Fruit fly (Drosophila melanogaster) whole organism, embryonic: Measurements from ENCODE around the gene Mrtf.

Experiments used
- Bteb2 ChIP-seq: fragments of 200-800 bp; sonication (Bioruptor generic); optimal IDR thresholded peaks from 2 replicates; lab custom pipeline; 2016; ENCODE audit warnings: missing biosample characterization, missing genetic modification characterization
- CG10274 ChIP-seq: fragments of 200-800 bp; sonication (Bioruptor generic); optimal IDR thresholded peaks from 3 replicates; lab custom pipeline; 2017; ENCODE audit warnings: missing biosample characterization, mild to moderate bottlenecking, missing genetic modification characterization
- CG10431 ChIP-seq: fragments of 200-800 bp; sonication (Bioruptor generic); optimal IDR thresholded peaks from 3 replicates; lab custom pipeline; 2018; ENCODE audit warnings: missing biosample characterization, mild to moderate bottlenecking, missing genetic modification characterization
- CG14050 ChIP-seq: fragments of 200-800 bp; sonication (Bioruptor generic); IDR thresholded peaks from 3 replicates; pipeline ENCODE4 v1.3.6; 2022; ENCODE audit warnings: missing biosample characterization, missing genetic modification characterization
- CG1647 ChIP-seq: fragments of 200-800 bp; sonication (Bioruptor generic); optimal IDR thresholded peaks from 3 replicates; lab custom pipeline; 2016; ENCODE audit warnings: missing biosample characterization, missing genetic modification characterization
- CG17912 ChIP-seq: fragments of 200-800 bp; sonication (Bioruptor generic); optimal IDR thresholded peaks from 2 replicates; lab custom pipeline; 2018; ENCODE audit warnings: missing biosample characterization, mild to moderate bottlenecking, missing genetic modification characterization
- CG2120 ChIP-seq: fragments of 200-800 bp; sonication (Bioruptor generic); optimal IDR thresholded peaks from 3 replicates; lab custom pipeline; 2016; ENCODE audit warnings: missing biosample characterization, missing genetic modification characterization
- CG2129 ChIP-seq: fragments of 200-800 bp; sonication (Bioruptor generic); IDR thresholded peaks from 2 replicates; pipeline ENCODE4 v1.3.6; 2022; ENCODE audit warnings: missing biosample characterization, missing genetic modification characterization; ENCODE audit not compliant: partially characterized antibody
- CG31224 ChIP-seq: fragments of 200-800 bp; sonication (Bioruptor generic); IDR thresholded peaks from 2 replicates; pipeline ENCODE4 v1.3.6; 2022; ENCODE audit warnings: missing biosample characterization, missing genetic modification characterization
- CG32767 ChIP-seq: fragments of 200-800 bp; sonication (Bioruptor generic); IDR thresholded peaks from 2 replicates; pipeline ENCODE4 v1.3.6; 2022; ENCODE audit warnings: missing biosample characterization, missing genetic modification characterization
- CG32772 ChIP-seq: fragments of 200-800 bp; sonication (Bioruptor generic); IDR thresholded peaks from 2 replicates; pipeline ENCODE4 v1.3.6; 2022; ENCODE audit warnings: missing biosample characterization, missing genetic modification characterization
- CG33213 ChIP-seq: fragments of 200-800 bp; sonication (Bioruptor generic); optimal IDR thresholded peaks from 3 replicates; lab custom pipeline; 2016; ENCODE audit warnings: missing biosample characterization, missing genetic modification characterization
- CG34422 ChIP-seq: fragments of 200-800 bp; sonication (Bioruptor generic); IDR thresholded peaks from 3 replicates; pipeline ENCODE4 v1.3.6; 2022; ENCODE audit warnings: missing biosample characterization, missing genetic modification characterization
- CG5245 ChIP-seq: fragments of 200-800 bp; sonication (Bioruptor generic); optimal IDR thresholded peaks from 3 replicates; lab custom pipeline; 2016; ENCODE audit warnings: missing biosample characterization, missing genetic modification characterization
- CG6689 ChIP-seq: fragments of 200-800 bp; sonication (Bioruptor generic); IDR thresholded peaks from 2 replicates; pipeline ENCODE4 v1.3.6; 2022; ENCODE audit warnings: missing biosample characterization, missing genetic modification characterization
- CG6813 ChIP-seq: fragments of 200-800 bp; sonication (Bioruptor generic); optimal IDR thresholded peaks from 2 replicates; lab custom pipeline; 2017; ENCODE audit warnings: missing biosample characterization, missing genetic modification characterization, mild to moderate bottlenecking, moderate library complexity, missing genetic modification reagents
- CG7372 ChIP-seq: fragments of 200-800 bp; sonication (Bioruptor generic); IDR thresholded peaks from 2 replicates; pipeline ENCODE4 v1.3.6; 2022; ENCODE audit warnings: missing biosample characterization, missing genetic modification characterization
- CG8765 ChIP-seq: fragments of 200-800 bp; sonication (Bioruptor generic); IDR thresholded peaks from 2 replicates; pipeline ENCODE4 v1.3.6; 2022; ENCODE audit warnings: missing biosample characterization, missing genetic modification characterization
- Dek ChIP-seq: fragments of 200-800 bp; sonication (Bioruptor generic); optimal IDR thresholded peaks from 3 replicates; lab custom pipeline; 2019; ENCODE audit warnings: missing biosample characterization, mild to moderate bottlenecking, missing genetic modification characterization, moderate library complexity
- Dll ChIP-seq: fragments of 200-800 bp; sonication (Bioruptor generic); IDR thresholded peaks from 4 replicates; pipeline ENCODE4 v1.3.6; 2022; ENCODE audit warnings: missing biosample characterization, missing genetic modification characterization; ENCODE audit not compliant: partially characterized antibody
- Hmr ChIP-seq: fragments of 200-800 bp; sonication (Bioruptor generic); optimal IDR thresholded peaks from 3 replicates; lab custom pipeline; 2017; ENCODE audit warnings: mild to moderate bottlenecking, missing biosample characterization, missing genetic modification reagents, missing genetic modification characterization
- Hr3 ChIP-seq: fragments of 200-800 bp; sonication (Bioruptor generic); optimal IDR thresholded peaks from 3 replicates; lab custom pipeline; 2016; ENCODE audit warnings: missing biosample characterization, missing genetic modification characterization
- Hr39 ChIP-seq: fragments of >200 bp; optimal IDR thresholded peaks from 2 replicates; lab custom pipeline; 2017
- MESR4 ChIP-seq: fragments of 200-800 bp; sonication (Bioruptor generic); optimal IDR thresholded peaks from 2 replicates; lab custom pipeline; 2018; ENCODE audit warnings: missing biosample characterization, mild to moderate bottlenecking, missing genetic modification characterization, moderate library complexity
- Max ChIP-seq: fragments of 200-800 bp; sonication (Bioruptor generic); optimal IDR thresholded peaks from 2 replicates; lab custom pipeline; 2016; ENCODE audit warnings: missing biosample characterization, mild to moderate bottlenecking, missing genetic modification characterization
- Mes4 ChIP-seq: fragments of 200-800 bp; sonication (Bioruptor generic); optimal IDR thresholded peaks from 2 replicates; lab custom pipeline; 2016; ENCODE audit warnings: missing biosample characterization, missing genetic modification characterization
- PHDP ChIP-seq: fragments of 200-800 bp; sonication (Bioruptor generic); optimal IDR thresholded peaks from 3 replicates; lab custom pipeline; 2018; ENCODE audit warnings: missing biosample characterization, mild to moderate bottlenecking, missing genetic modification characterization, moderate library complexity
- Rfx ChIP-seq: fragments of 200-800 bp; sonication (Bioruptor generic); IDR thresholded peaks from 2 replicates; pipeline ENCODE4 v1.3.6; 2022; ENCODE audit warnings: missing biosample characterization, missing genetic modification characterization
- YL-1 ChIP-seq: fragments of 200-800 bp; sonication (Bioruptor generic); optimal IDR thresholded peaks from 3 replicates; lab custom pipeline; 2017; ENCODE audit warnings: missing biosample characterization, mild to moderate bottlenecking, missing genetic modification characterization
- ato ChIP-seq: fragments of 200-800 bp; sonication (Bioruptor generic); IDR thresholded peaks from 2 replicates; pipeline ENCODE4 v1.3.6; 2022; ENCODE audit warnings: missing biosample characterization, missing genetic modification characterization; ENCODE audit not compliant: partially characterized antibody
- bcd ChIP-seq: fragments of 200-800 bp; sonication (Bioruptor generic); optimal IDR thresholded peaks from 2 replicates; lab custom pipeline; 2017; ENCODE audit warnings: missing biosample characterization, mild to moderate bottlenecking, missing genetic modification characterization
- chif ChIP-seq, 2 experiments: fragments of 200-800 bp; sonication (Bioruptor generic); optimal IDR thresholded peaks; 3 replicates each; lab custom pipeline; 2016; ENCODE audit warnings: missing biosample characterization in 2 of 2, missing genetic modification characterization in 2 of 2
- chinmo ChIP-seq: fragments of 200-800 bp; sonication (Bioruptor generic); IDR thresholded peaks from 4 replicates; pipeline ENCODE4 v1.3.6; 2022; ENCODE audit warnings: missing biosample characterization, missing genetic modification characterization; ENCODE audit not compliant: partially characterized antibody
- chn ChIP-seq: fragments of 200-800 bp; sonication (Bioruptor generic); optimal IDR thresholded peaks from 2 replicates; lab custom pipeline; 2016; ENCODE audit warnings: missing biosample characterization, missing genetic modification characterization
- croc ChIP-seq: fragments of 200-800 bp; sonication (Bioruptor generic); conservative IDR thresholded peaks from 3 replicates; pipeline ENCODE4 v1.3.6; 2022; ENCODE audit warnings: missing biosample characterization, missing genetic modification characterization
- crp ChIP-seq, 2 experiments: fragments of 200-800 bp; sonication (Bioruptor generic); optimal IDR thresholded peaks; 2 replicates in 1 of 2; 3 replicates in 1 of 2; lab custom pipeline; 2017; ENCODE audit warnings: missing biosample characterization in 2 of 2, missing genetic modification characterization in 2 of 2, mild to moderate bottlenecking in 1 of 2, moderate library complexity in 1 of 2
- dmrt99B ChIP-seq: fragments of 200-800 bp; sonication (Bioruptor generic); optimal IDR thresholded peaks from 2 replicates; lab custom pipeline; 2018; ENCODE audit warnings: missing biosample characterization, mild to moderate bottlenecking, missing genetic modification characterization, moderate library complexity
- dpn ChIP-seq, 2 experiments: fragments of 200-800 bp; sonication (Bioruptor generic); optimal IDR thresholded peaks; 3 replicates each; lab custom pipeline; 2016; ENCODE audit warnings: missing biosample characterization in 2 of 2, missing genetic modification characterization in 2 of 2
- eve ChIP-seq, 2 experiments: fragments of >200 bp; optimal IDR thresholded peaks; 2 replicates each; lab custom pipeline; 2017; ENCODE audit warnings: missing biosample characterization in 2 of 2, missing genetic modification characterization in 2 of 2
- gro ChIP-seq: fragments of 200-800 bp; sonication (Bioruptor generic); optimal IDR thresholded peaks from 2 replicates; lab custom pipeline; 2016; ENCODE audit warnings: missing biosample characterization, missing genetic modification characterization
- hth ChIP-seq: fragments of >200 bp; optimal IDR thresholded peaks from 2 replicates; lab custom pipeline; 2017; ENCODE audit warnings: inconsistent platforms
- kni ChIP-seq: fragments of 200-800 bp; sonication (Bioruptor generic); optimal IDR thresholded peaks from 3 replicates; lab custom pipeline; 2017; ENCODE audit warnings: mild to moderate bottlenecking, missing biosample characterization, missing genetic modification reagents, missing genetic modification characterization
- nau ChIP-seq: fragments of 200-800 bp; sonication (Bioruptor generic); optimal IDR thresholded peaks from 3 replicates; lab custom pipeline; 2017; ENCODE audit warnings: missing biosample characterization, mild to moderate bottlenecking, missing genetic modification characterization, missing genetic modification reagents
- odd ChIP-seq: fragments of 200-800 bp; sonication (Bioruptor generic); optimal IDR thresholded peaks from 2 replicates; lab custom pipeline; 2017; ENCODE audit warnings: missing biosample characterization, mild to moderate bottlenecking, missing genetic modification characterization
- pan ChIP-seq, 4 experiments: fragments of >200 bp in 3 of 4; fragments of 200-800 bp in 1 of 4; sonication (Bioruptor generic) in 1 of 4; optimal IDR thresholded peaks in 3 of 4; IDR thresholded peaks in 1 of 4; 2 replicates each; pipeline versions ENCODE4 v1.3.6 to Lab custom; 2017 to 2022; ENCODE audit warnings: missing biosample characterization in 2 of 4, missing genetic modification characterization in 2 of 4, mixed read lengths in 1 of 4
- peb ChIP-seq: fragments of 200-800 bp; sonication (Bioruptor generic); IDR thresholded peaks from 2 replicates; pipeline ENCODE4 v1.3.6; 2022; ENCODE audit warnings: missing biosample characterization, missing genetic modification characterization
- pfk ChIP-seq: fragments of 200-800 bp; sonication (Bioruptor generic); optimal IDR thresholded peaks from 2 replicates; lab custom pipeline; 2018; ENCODE audit warnings: missing biosample characterization, mild to moderate bottlenecking, missing genetic modification characterization, moderate library complexity
- shn ChIP-seq: fragments of 200-800 bp; sonication (Bioruptor generic); optimal IDR thresholded peaks from 3 replicates; lab custom pipeline; 2016; ENCODE audit warnings: missing biosample characterization, missing genetic modification characterization
- sim ChIP-seq: fragments of 200-800 bp; sonication (Bioruptor generic); IDR thresholded peaks from 2 replicates; pipeline ENCODE4 v1.3.6; 2022; ENCODE audit warnings: missing biosample characterization, missing genetic modification characterization
- tgo ChIP-seq: fragments of 200-800 bp; sonication (Bioruptor generic); IDR thresholded peaks from 3 replicates; pipeline ENCODE4 v1.3.6; 2022; ENCODE audit warnings: missing biosample characterization, missing genetic modification characterization
- tll ChIP-seq, 2 experiments: fragments of 200-800 bp in 1 of 2; fragments of >200 bp in 1 of 2; sonication (Bioruptor generic) in 1 of 2; optimal IDR thresholded peaks; 2 replicates each; lab custom pipeline; 2017 to 2019; ENCODE audit warnings: missing biosample characterization in 2 of 2, missing genetic modification characterization in 2 of 2, mild to moderate bottlenecking in 1 of 2, moderate library complexity in 1 of 2

Mrtf gene

DNA sequence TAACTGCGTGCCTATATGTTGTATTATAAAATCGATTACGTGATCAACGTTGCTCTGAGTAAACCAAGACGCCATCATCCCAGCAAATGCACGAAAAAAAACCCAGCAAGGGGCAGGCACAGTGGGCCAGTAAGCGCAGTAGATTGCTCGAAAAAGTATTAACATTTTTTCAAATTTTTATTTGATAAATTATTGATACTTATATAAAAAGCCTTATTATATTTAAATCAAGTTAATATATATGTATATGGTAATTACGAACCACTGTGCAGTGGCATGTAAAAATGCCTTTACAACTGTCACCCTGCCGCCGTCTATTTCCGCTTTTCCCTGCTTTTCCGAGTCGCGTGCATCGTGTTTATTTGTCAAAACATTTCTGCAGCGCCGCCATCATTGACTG, 39.3 kb downstream of the Mrtf start (continued):
- TF ChIP-seq crp (GFP tag; optimal IDR thresholded peaks at IDR 0.05; lab: Kevin White, UChicago): no peak
- TF ChIP-seq Max: no peak
- TF ChIP-seq CG34422 (GFP tag; lab: Robert Waterston, UW): peak; percentile 55; the same call in 1 of the 3 replicates
- TF ChIP-seq bcd: peak; percentile 40
- TF ChIP-seq dmrt99B (tag; lab: Kevin White, UChicago): no peak
- peak; percentile 27 for TF ChIP-seq Hmr
- TF ChIP-seq Rfx: peak; percentile 80
- TF ChIP-seq YL-1: no peak
- TF ChIP-seq chif (GFP tag; optimal IDR thresholded peaks at IDR 0.05; lab: Kevin White, UChicago): no peak
- no peak for TF ChIP-seq sim (GFP tag; lab: Robert Waterston, UW)
- peak; percentile 77 for TF ChIP-seq tgo (GFP tag; lab: Robert Waterston, UW)
- TF ChIP-seq CG7372: peak; percentile 76
- no peak for TF ChIP-seq Hr3
- no peak for TF ChIP-seq Hr39 (lab: Kevin White, UChicago)
- no peak for TF ChIP-seq CG17912 (GFP tag; lab: Kevin White, UChicago)
- TF ChIP-seq Dek: no peak
- no peak for TF ChIP-seq MESR4
- no peak for TF ChIP-seq tll (GFP tag; optimal IDR thresholded peaks at IDR 0.05; lab: Kevin White, UChicago)
- TF ChIP-seq nau (GFP tag; lab: Kevin White, UChicago): no peak
- no peak for TF ChIP-seq gro (GFP tag; lab: Kevin White, UChicago)
- TF ChIP-seq CG10431 (GFP tag; lab: Kevin White, UChicago): no peak
- no peak for TF ChIP-seq hth (lab: Kevin White, UChicago)
- TF ChIP-seq pfk (GFP tag; lab: Kevin White, UChicago): no peak
- peak; percentile 40 for TF ChIP-seq CG2120 (GFP tag; lab: Kevin White, UChicago)
- no peak for TF ChIP-seq odd (GFP tag; lab: Kevin White, UChicago)
- TF ChIP-seq CG32772: peak; percentile 57
- TF ChIP-seq CG6813 (GFP tag; lab: Kevin White, UChicago): no peak
- TF ChIP-seq chn: no peak
- no peak for TF ChIP-seq CG8765
- no peak for TF ChIP-seq dpn (GFP tag; optimal IDR thresholded peaks at IDR 0.05; lab: Kevin White, UChicago)
- TF ChIP-seq CG14050 (GFP tag; lab: Robert Waterston, UW): peak; percentile 56; the same call in 1 of the 3 replicates
- TF ChIP-seq ato (GFP tag; lab: Robert Waterston, UW): no peak
- no peak for TF ChIP-seq Dll (GFP tag; lab: Robert Waterston, UW)
- TF ChIP-seq croc (GFP tag; lab: Robert Waterston, UW): no peak
- peak; percentile 44; the same call in 1 of the 2 replicates for TF ChIP-seq CG32767 (GFP tag; lab: Robert Waterston, UW)
- no peak for TF ChIP-seq CG1647 (GFP tag; lab: Kevin White, UChicago)
- TF ChIP-seq CG5245: no peak
- TF ChIP-seq eve (GFP tag; optimal IDR thresholded peaks at IDR 0.05; lab: Kevin White, UChicago): no peak
- TF ChIP-seq PHDP (tag; lab: Kevin White, UChicago): no peak
- TF ChIP-seq CG33213 (GFP tag; lab: Kevin White, UChicago): no peak
- TF ChIP-seq CG6689 (GFP tag; lab: Robert Waterston, UW): peak; percentile 75
- no peak for TF ChIP-seq CG2129 (GFP tag; lab: Robert Waterston, UW)
- TF ChIP-seq Mes4: no peak
- TF ChIP-seq CG31224 (GFP tag; lab: Robert Waterston, UW): peak; percentile 56
- TF ChIP-seq Bteb2: no peak
- TF ChIP-seq peb (GFP tag; lab: Robert Waterston, UW): no peak
- no peak for TF ChIP-seq kni
- TF ChIP-seq chinmo (GFP tag; lab: Robert Waterston, UW): no peak
- TF ChIP-seq pan (optimal IDR thresholded peaks at IDR 0.05; lab: Kevin White, UChicago): no peak
- TF ChIP-seq pan (GFP tag; optimal IDR thresholded peaks at IDR 0.05 in 1 of 2, IDR thresholded peaks at IDR 0.05 in 1 of 2): peak in 1 of 2 experiments; percentile 73
- TF ChIP-seq shn (GFP tag; lab: Kevin White, UChicago): no peak
- no peak for TF ChIP-seq CG10274 (GFP tag; lab: Kevin White, UChicago)
